Worm (Caenorhabditis elegans) whole organism, L3 larva: ENCODE data around the gene srg-33.
"Not testable (repeated sequence)": the region's sequence is repeated elsewhere in the genome, so short reads cannot be mapped to it uniquely, and the experiment has no call there.

Experiments
- ZK546.5 ChIP-seq: sonication (generic microtip); optimal IDR thresholded peaks from 2 replicates; lab custom pipeline; 2017; ENCODE audit warnings: missing biosample characterization, missing genetic modification characterization
- ceh-82 ChIP-seq: fragments of 150-350 bp; optimal IDR thresholded peaks from 2 replicates; lab custom pipeline; 2014; ENCODE audit warnings: missing biosample characterization, missing genetic modification characterization
- elt-2 ChIP-seq: sonication (generic microtip); optimal IDR thresholded peaks from 2 replicates; lab custom pipeline; 2016; ENCODE audit warnings: missing genetic modification reagents, mild to moderate bottlenecking, missing genetic modification characterization, missing compliant biosample characterization
- elt-3 ChIP-seq, 3 experiments: fragments of 150-350 bp in 1 of 3; sonication (generic microtip) in 2 of 3; optimal IDR thresholded peaks; 2 replicates in 2 of 3; 4 replicates in 1 of 3; lab custom pipeline; 2014 to 2017; ENCODE audit warnings: missing biosample characterization in 3 of 3, missing genetic modification characterization in 3 of 3
- jun-1 ChIP-seq: fragments of 150-350 bp; optimal IDR thresholded peaks from 2 replicates; lab custom pipeline; 2014; ENCODE audit warnings: missing biosample characterization, missing genetic modification reagents, missing genetic modification characterization
- lin-39 ChIP-seq: fragments of 150-350 bp; optimal IDR thresholded peaks from 2 replicates; lab custom pipeline; 2018; ENCODE audit warnings: missing biosample characterization, missing genetic modification reagents, missing genetic modification characterization
- nfya-1 ChIP-seq: sonication (generic microtip); optimal IDR thresholded peaks from 2 replicates; lab custom pipeline; 2017; ENCODE audit warnings: missing genetic modification characterization, mild to moderate bottlenecking, missing compliant biosample characterization, antibody characterized with exemption, moderate library complexity; ENCODE audit not compliant: insufficient read depth
- nhr-12 ChIP-seq: fragments of 150-350 bp; optimal IDR thresholded peaks from 2 replicates; lab custom pipeline; 2014; ENCODE audit warnings: missing biosample characterization, missing genetic modification characterization
- nhr-25 ChIP-seq: sonication (generic microtip); optimal IDR thresholded peaks from 2 replicates; lab custom pipeline; 2017; ENCODE audit warnings: missing biosample characterization, missing genetic modification characterization
- nhr-28 ChIP-seq: fragments of 150-350 bp; optimal IDR thresholded peaks from 2 replicates; lab custom pipeline; 2014; ENCODE audit warnings: missing biosample characterization, missing genetic modification characterization
- nhr-43 ChIP-seq: sonication (generic microtip); optimal IDR thresholded peaks from 2 replicates; lab custom pipeline; 2016; ENCODE audit warnings: mild to moderate bottlenecking, missing genetic modification characterization, missing compliant biosample characterization; ENCODE audit not compliant: poor library complexity, severe bottlenecking
- nhr-67 ChIP-seq: fragments of 150-350 bp; optimal IDR thresholded peaks from 2 replicates; lab custom pipeline; 2014; ENCODE audit warnings: missing biosample characterization, missing genetic modification characterization
- nhr-76 ChIP-seq: fragments of 150-350 bp; sonication (generic microtip); optimal IDR thresholded peaks from 5 replicates; lab custom pipeline; 2014; ENCODE audit warnings: missing biosample characterization, missing genetic modification characterization
- pha-4 ChIP-seq: fragments of 150-350 bp; optimal IDR thresholded peaks from 2 replicates; lab custom pipeline; 2014; ENCODE audit warnings: missing biosample characterization, missing genetic modification reagents, missing genetic modification characterization
- snpc-4 ChIP-seq: fragments of 150-350 bp; optimal IDR thresholded peaks from 2 replicates; lab custom pipeline; 2014; ENCODE audit warnings: missing biosample characterization, missing genetic modification characterization
- unc-39 ChIP-seq: sonication (generic microtip); optimal IDR thresholded peaks from 4 replicates; lab custom pipeline; 2017; ENCODE audit warnings: missing biosample characterization, missing genetic modification characterization
- zag-1 ChIP-seq: fragments of 150-350 bp; optimal IDR thresholded peaks from 2 replicates; lab custom pipeline; 2014; ENCODE audit warnings: missing biosample characterization, missing genetic modification characterization
- ztf-4 ChIP-seq: fragments of 150-350 bp; optimal IDR thresholded peaks from 2 replicates; lab custom pipeline; 2014; ENCODE audit warnings: missing biosample characterization, missing genetic modification characterization

The srg-33 gene

ce11 chrV:8335620-8336019 lies 43.8 kb downstream of the srg-33 start:
- no peak for TF ChIP-seq nhr-67 (tag; lab: Kevin White, UChicago)
- no peak for TF ChIP-seq nhr-43 (tag; lab: Kevin White, UChicago)
- no peak for TF ChIP-seq jun-1 (tag; lab: Kevin White, UChicago)
- no peak for TF ChIP-seq unc-39 (tag; lab: Kevin White, UChicago)
- no peak for TF ChIP-seq nhr-28 (tag; lab: Kevin White, UChicago)
- TF ChIP-seq nfya-1 (tag; lab: Kevin White, UChicago): no peak

- TF ChIP-seq lin-39; nhr-25 (tag; lab: Kevin White, UChicago); ceh-82 (tag; lab: Kevin White, UChicago): not testable (repeated sequence)
Observed at ce11 chrV:8340924-8341323, 49.1 kb downstream of the srg-33 start, which contains the start of gene C08D8.7. TSS of gene C08D8.7 (plus strand) at chrV:8341224.

- TF ChIP-seq nhr-76 (no peak), ZK546.5 (no peak), nhr-25 (tag; lab: Kevin White, UChicago) (no peak), nhr-12 (tag; lab: Kevin White, UChicago) (no peak), zag-1 (tag; lab: Kevin White, UChicago) (no peak), pha-4 (tag; lab: Kevin White, UChicago) (no peak), elt-2 (tag; lab: Kevin White, UChicago) (no peak), unc-39 (tag; lab: Kevin White, UChicago) (no peak), snpc-4 (no peak), jun-1 (tag; lab: Kevin White, UChicago) (no peak), elt-3 (tag; optimal IDR thresholded peaks at IDR 0.05; lab: Kevin White, UChicago) (no peak), nhr-28 (tag; lab: Kevin White, UChicago) (no peak), ztf-4 (tag; lab: Kevin White, UChicago) (no peak)
Observed at ce11 chrV:8342416-8342815, 50.6 kb downstream of the srg-33 start.
